Worm (Caenorhabditis elegans): Measurements from ENCODE around the gene gpd-3.

Gene gpd-3

DNA sequence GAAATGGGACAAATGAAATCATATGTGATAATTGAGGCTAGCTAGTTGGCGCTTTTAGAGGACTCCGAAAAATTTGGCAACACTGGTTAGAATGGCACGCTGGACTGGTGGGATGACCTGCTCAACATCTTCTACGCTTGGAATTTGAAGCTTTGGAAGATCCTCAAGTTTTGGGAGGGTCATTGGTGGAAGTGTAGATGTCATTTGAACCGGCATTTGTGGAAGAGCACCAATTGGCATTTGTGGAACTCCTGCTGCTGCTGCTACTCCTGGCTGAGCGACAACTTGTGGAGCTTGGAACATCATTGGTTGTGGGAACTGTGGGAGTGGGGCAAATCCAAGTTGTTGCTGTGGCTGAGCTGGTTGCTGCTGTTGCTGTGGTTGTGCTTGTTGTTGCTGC, 20.7 kb downstream of the gpd-3 start:
- TF ChIP-seq ceh-30 (tag; optimal IDR thresholded peaks at IDR 0.05) (no peak), ceh-2 (tag; optimal IDR thresholded peaks at IDR 0.05) (no peak), fax-1 (tag; optimal IDR thresholded peaks at IDR 0.05) (no peak), hlh-8 (tag; optimal IDR thresholded peaks at IDR 0.05) (no peak), nhr-232 (tag; optimal IDR thresholded peaks at IDR 0.05) (no peak), zip-5 (tag; optimal IDR thresholded peaks at IDR 0.05) (no peak), sox-4 (tag; optimal IDR thresholded peaks at IDR 0.05) (no peak), ceh-24 (tag; optimal IDR thresholded peaks at IDR 0.05) (no peak), dve-1 (tag; optimal IDR thresholded peaks at IDR 0.05) (no peak), ama-1 (optimal IDR thresholded peaks at IDR 0.05) (no peak), odd-2 (tag; optimal IDR thresholded peaks at IDR 0.05) (no peak), npax-4 (tag; optimal IDR thresholded peaks at IDR 0.05) (no peak), elt-2 (tag; optimal IDR thresholded peaks at IDR 0.05) (no peak), ceh-45 (GFP tag; IDR thresholded peaks at IDR 0.05) (no peak)

DNA sequence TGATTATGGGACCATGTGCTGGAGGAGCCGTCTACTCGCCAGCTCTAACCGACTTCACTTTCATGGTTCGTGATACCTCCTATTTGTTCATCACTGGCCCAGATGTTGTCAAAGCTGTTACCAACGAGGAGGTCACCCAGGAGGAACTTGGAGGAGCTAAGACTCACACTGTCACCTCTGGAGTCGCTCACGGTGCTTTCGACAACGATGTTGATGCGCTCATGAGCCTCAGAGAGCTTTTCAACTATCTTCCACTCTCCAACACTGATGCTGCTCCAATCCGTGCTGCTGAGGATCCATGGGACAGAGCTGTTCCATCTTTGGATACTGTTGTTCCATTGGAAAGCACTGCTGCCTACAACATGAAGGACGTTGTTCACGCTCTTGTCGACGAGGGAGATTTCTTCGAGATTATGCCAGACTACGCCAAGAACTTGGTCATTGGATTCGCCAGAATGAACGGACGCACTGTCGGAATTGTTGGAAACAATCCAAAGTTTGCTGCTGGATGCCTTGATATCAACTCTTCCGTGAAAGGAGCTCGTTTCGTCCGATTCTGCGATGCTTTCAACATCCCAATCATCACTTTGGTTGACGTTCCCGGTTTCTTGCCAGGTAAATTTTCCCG, 21.9 kb downstream of the gpd-3 start:
- TF ChIP-seq hlh-13 (GFP tag; optimal IDR thresholded peaks at IDR 0.05), result no peak
- TF ChIP-seq Y22D7AL.16 (tag; optimal IDR thresholded peaks at IDR 0.05), result no peak
- no peak for TF ChIP-seq hlh-8 (tag; optimal IDR thresholded peaks at IDR 0.05)
- no peak for TF ChIP-seq rnt-1 (tag; optimal IDR thresholded peaks at IDR 0.05)
- no peak for TF ChIP-seq sdc-2 (tag; optimal IDR thresholded peaks at IDR 0.05)
- TF ChIP-seq pha-4 (tag; optimal IDR thresholded peaks at IDR 0.05), result no peak
- no peak for TF ChIP-seq lim-6 (tag; optimal IDR thresholded peaks at IDR 0.05)
- TF ChIP-seq fkh-6 (tag; optimal IDR thresholded peaks at IDR 0.05), result no peak
- no peak for TF ChIP-seq ama-1 (optimal IDR thresholded peaks at IDR 0.05)
- TF ChIP-seq ref-2 (tag; optimal IDR thresholded peaks at IDR 0.05), result no peak
- TF ChIP-seq unc-55 (GFP tag; optimal IDR thresholded peaks at IDR 0.05), result no peak
- no peak for TF ChIP-seq K09A11.1 (tag; optimal IDR thresholded peaks at IDR 0.05; ENCODE audit: insufficient read depth)
- no peak for TF ChIP-seq ets-4 (tag; optimal IDR thresholded peaks at IDR 0.05)
- TF ChIP-seq syd-9 (tag; optimal IDR thresholded peaks at IDR 0.05), result no peak
- no peak for TF ChIP-seq ceh-30 (tag; optimal IDR thresholded peaks at IDR 0.05)

- TF ChIP-seq tbx-2 (tag; optimal IDR thresholded peaks at IDR 0.05) (peak; percentile 47), nfya-1 (tag; optimal IDR thresholded peaks at IDR 0.05) (peak; percentile 39), hlh-13 (GFP tag; optimal IDR thresholded peaks at IDR 0.05) (no peak), ceh-45 (GFP tag; IDR thresholded peaks at IDR 0.05) (no peak), che-1 (tag; optimal IDR thresholded peaks at IDR 0.05) (peak; percentile 13), fkh-6 (tag; optimal IDR thresholded peaks at IDR 0.05) (peak; percentile 13), hlh-30 (tag; optimal IDR thresholded peaks at IDR 0.05; ENCODE audit: insufficient read depth) (peak; percentile 44), sdc-2 (tag; optimal IDR thresholded peaks at IDR 0.05) (peak; percentile 62), ceh-31 (tag; optimal IDR thresholded peaks at IDR 0.05) (peak; percentile 43), C08G9.2 (tag; optimal IDR thresholded peaks at IDR 0.05) (peak; percentile 17), ceh-18 (tag; optimal IDR thresholded peaks at IDR 0.05) (peak; percentile 49), nhr-11 (tag; optimal IDR thresholded peaks at IDR 0.05) (no peak), unc-42 (tag; optimal IDR thresholded peaks at IDR 0.05) (peak; percentile 50), elt-2 (tag; optimal IDR thresholded peaks at IDR 0.05) (peak; percentile 69), hlh-8 (tag; optimal IDR thresholded peaks at IDR 0.05) (no peak)
These were observed 23.2 kb downstream of the gpd-3 start for ce11 chrX:3089894-3090414.

ce11 chrX:3089423-3089822, 23.7 kb downstream of the gpd-3 start, which contains the start of gene pccb-1:
TSS of gene pccb-1 (plus strand) at chrX:3089549.
- TF ChIP-seq ttx-3 (tag; optimal IDR thresholded peaks at IDR 0.05) (no peak), madf-2 (tag; optimal IDR thresholded peaks at IDR 0.05) (no peak), mec-3 (tag; optimal IDR thresholded peaks at IDR 0.05; ENCODE audit: borderline replicate concordance) (no peak), pha-2 (tag; optimal IDR thresholded peaks at IDR 0.05) (no peak), pag-3 (tag; optimal IDR thresholded peaks at IDR 0.05; ENCODE audit: borderline replicate concordance) (no peak), pat-9 (tag; optimal IDR thresholded peaks at IDR 0.05) (no peak), nfya-1 (tag; optimal IDR thresholded peaks at IDR 0.05) (no peak)

Data from whole organism, late embryonic.